Fruit fly (Drosophila melanogaster): ENCODE data around the gene js.

js gene

dm6 chr3R:16338342-16338741, 29.8 kb downstream of the js start:
- TF ChIP-seq CG17801 (GFP tag; optimal IDR thresholded peaks at IDR 0.05; ENCODE audit: partially characterized antibody): peak; percentile 54

dm6 chr3R:16337863-16338262, 30.2 kb downstream of the js start:
- TF ChIP-seq CG17801 (GFP tag; optimal IDR thresholded peaks at IDR 0.05; ENCODE audit: partially characterized antibody): no peak

- no peak for TF ChIP-seq CG17801 (GFP tag; optimal IDR thresholded peaks at IDR 0.05; ENCODE audit: partially characterized antibody)
These were observed 31.1 kb downstream of the js start for dm6 chr3R:16337053-16337385.

dm6 chr3R:16336327-16337052, 31.6 kb downstream of the js start:
- TF ChIP-seq CG17801 (GFP tag; optimal IDR thresholded peaks at IDR 0.05; ENCODE audit: partially characterized antibody): no peak

- TF ChIP-seq CG17801 (GFP tag; optimal IDR thresholded peaks at IDR 0.05; ENCODE audit: partially characterized antibody): no peak
These were observed 32.5 kb downstream of the js start for dm6 chr3R:16335438-16336073.

dm6 chr3R:16334797-16335196, 33.3 kb downstream of the js start:
- no peak for TF ChIP-seq CG17801 (GFP tag; optimal IDR thresholded peaks at IDR 0.05; ENCODE audit: partially characterized antibody)

dm6 chr3R:16334329-16334728, 33.8 kb downstream of the js start:
- TF ChIP-seq CG17801 (GFP tag; optimal IDR thresholded peaks at IDR 0.05; ENCODE audit: partially characterized antibody): no peak

dm6 chr3R:16331809-16332343, 36.2 kb downstream of the js start:
- no peak for TF ChIP-seq CG17801 (GFP tag; optimal IDR thresholded peaks at IDR 0.05; ENCODE audit: partially characterized antibody)

dm6 chr3R:16329797-16330196, 38.3 kb downstream of the js start:
- TF ChIP-seq CG17801 (GFP tag; optimal IDR thresholded peaks at IDR 0.05; ENCODE audit: partially characterized antibody): no peak

- no peak for TF ChIP-seq CG17801 (GFP tag; optimal IDR thresholded peaks at IDR 0.05; ENCODE audit: partially characterized antibody)
These were observed 40.6 kb downstream of the js start, which contains the start of gene CG17930 for dm6 chr3R:16327549-16327948. Gene CG17930 (plus strand): TSS chr3R:16327849.

- TF ChIP-seq CG17801 (GFP tag; optimal IDR thresholded peaks at IDR 0.05; ENCODE audit: partially characterized antibody): no peak
These were observed 42.9 kb downstream of the js start, which contains the start of gene CG17929 for dm6 chr3R:16325192-16325591. Gene CG17929 (plus strand): TSS chr3R:16325492.

- no peak for TF ChIP-seq CG17801 (GFP tag; optimal IDR thresholded peaks at IDR 0.05; ENCODE audit: partially characterized antibody)
These were observed 45.0 kb downstream of the js start, which contains the start of gene CG6901 for dm6 chr3R:16323093-16323492. Gene CG6901 (plus strand): TSS chr3R:16323415.

dm6 chr3R:16321538-16321937, 46.6 kb downstream of the js start, which contains the start of gene CG44044:
Gene CG44044 (plus strand): TSS chr3R:16321838.
- TF ChIP-seq CG17801 (GFP tag; optimal IDR thresholded peaks at IDR 0.05; ENCODE audit: partially characterized antibody): no peak

dm6 chr3R:16316747-16317146, 51.4 kb downstream of the js start:
- TF ChIP-seq CG17801 (GFP tag; optimal IDR thresholded peaks at IDR 0.05; ENCODE audit: partially characterized antibody): no peak

Measured in ovary, adult (tissue).